Worm (Caenorhabditis elegans) whole organism, L4 larva: ENCODE results near the gene F09C12.2.

Experiments used
- D1046.2 ChIP-seq: fragments of 200-800 bp; sonication (Bioruptor generic); IDR thresholded peaks from 2 replicates; pipeline ENCODE4 v1.3.6; 2022; ENCODE audit warnings: missing genetic modification characterization, missing compliant biosample characterization
- F44E2.7 ChIP-seq: fragments of 200-800 bp; sonication (Bioruptor generic); IDR thresholded peaks from 2 replicates; pipeline ENCODE4 v2.1.2; 2022; ENCODE audit warnings: missing genetic modification characterization, missing compliant biosample characterization
- F49E8.2 ChIP-seq: sonication (generic microtip); optimal IDR thresholded peaks from 2 replicates; lab custom pipeline; 2016; ENCODE audit warnings: missing compliant biosample characterization, mild to moderate bottlenecking, missing genetic modification characterization, borderline replicate concordance
- R02D3.7 ChIP-seq: fragments of 150-350 bp; sonication (generic microtip); optimal IDR thresholded peaks from 3 replicates; lab custom pipeline; 2014; ENCODE audit warnings: missing biosample characterization, missing genetic modification characterization
- Y48G9A.11 ChIP-seq: fragments of 200-800 bp; sonication (Bioruptor generic); IDR thresholded peaks from 2 replicates; pipeline ENCODE4 v1.3.6; 2022; ENCODE audit warnings: missing genetic modification reagents, missing genetic modification characterization, missing compliant biosample characterization
- Y75B8A.6 ChIP-seq: fragments of 200-800 bp; sonication (Bioruptor generic); IDR thresholded peaks from 2 replicates; pipeline ENCODE4 v1.3.6; 2022; ENCODE audit warnings: missing genetic modification reagents, missing genetic modification characterization, missing compliant biosample characterization
- ZK337.2 ChIP-seq: fragments of 200-800 bp; sonication (Bioruptor generic); IDR thresholded peaks from 2 replicates; pipeline ENCODE4 v1.3.6; 2022; ENCODE audit warnings: missing genetic modification reagents, missing genetic modification characterization, missing compliant biosample characterization
- aly-2 ChIP-seq: sonication (generic microtip); optimal IDR thresholded peaks from 2 replicates; lab custom pipeline; 2018; ENCODE audit warnings: missing biosample characterization, missing genetic modification characterization
- attf-4 ChIP-seq: sonication (generic microtip); optimal IDR thresholded peaks from 3 replicates; lab custom pipeline; 2017; ENCODE audit warnings: missing biosample characterization, missing genetic modification characterization
- ceh-62 ChIP-seq: sonication (generic microtip); optimal IDR thresholded peaks from 2 replicates; lab custom pipeline; 2017; ENCODE audit warnings: missing biosample characterization, missing genetic modification characterization
- ces-1 ChIP-seq: fragments of 150-350 bp; sonication (generic microtip); optimal IDR thresholded peaks from 4 replicates; lab custom pipeline; 2014; ENCODE audit warnings: missing biosample characterization, missing genetic modification reagents, missing genetic modification characterization
- cey-2 ChIP-seq: sonication (generic microtip); optimal IDR thresholded peaks from 3 replicates; lab custom pipeline; 2017; ENCODE audit warnings: missing genetic modification characterization, mild to moderate bottlenecking, missing compliant biosample characterization, antibody characterized with exemption, borderline replicate concordance; ENCODE audit not compliant: insufficient read depth
- daf-12 ChIP-seq: fragments of 150-350 bp; optimal IDR thresholded peaks from 2 replicates; lab custom pipeline; 2014; ENCODE audit warnings: missing biosample characterization, missing genetic modification reagents, missing genetic modification characterization
- daf-8 ChIP-seq: fragments of 200-800 bp; sonication (Bioruptor generic); IDR thresholded peaks from 2 replicates; pipeline ENCODE4 v1.3.6; 2022; ENCODE audit warnings: missing genetic modification characterization, missing compliant biosample characterization
- dmd-8 ChIP-seq: fragments of 200-800 bp; sonication (Bioruptor generic); IDR thresholded peaks from 2 replicates; pipeline ENCODE4 v1.3.6; 2022; ENCODE audit warnings: missing genetic modification characterization, missing compliant biosample characterization
- dpl-1 ChIP-seq: fragments of 150-350 bp; optimal IDR thresholded peaks from 2 replicates; lab custom pipeline; 2014; ENCODE audit warnings: missing biosample characterization, missing genetic modification reagents, missing genetic modification characterization
- dve-1 ChIP-seq: sonication (generic microtip); optimal IDR thresholded peaks from 2 replicates; lab custom pipeline; 2017; ENCODE audit warnings: antibody characterized with exemption, mild to moderate bottlenecking, missing genetic modification characterization, missing compliant biosample characterization; ENCODE audit not compliant: insufficient read depth
- egl-27 ChIP-seq: sonication (generic microtip); optimal IDR thresholded peaks from 3 replicates; lab custom pipeline; 2017; ENCODE audit warnings: missing biosample characterization, missing genetic modification reagents, missing genetic modification characterization
- hmg-1.1 ChIP-seq: fragments of 200-800 bp; sonication (Bioruptor generic); IDR thresholded peaks from 2 replicates; pipeline ENCODE4 v1.3.6; 2022; ENCODE audit warnings: missing genetic modification reagents, missing genetic modification characterization, missing compliant biosample characterization
- jun-1 ChIP-seq: fragments of 150-350 bp; optimal IDR thresholded peaks from 2 replicates; lab custom pipeline; 2014; ENCODE audit warnings: missing biosample characterization, missing genetic modification reagents, missing genetic modification characterization
- lin-39 ChIP-seq: fragments of 150-350 bp; optimal IDR thresholded peaks from 2 replicates; lab custom pipeline; 2014; ENCODE audit warnings: missing biosample characterization, missing genetic modification reagents, missing genetic modification characterization
- mdl-1 ChIP-seq, 2 experiments: fragments of 150-350 bp in 1 of 2; sonication (generic microtip) in 1 of 2; optimal IDR thresholded peaks; 2 replicates each; lab custom pipeline; 2014 to 2017; ENCODE audit warnings: missing biosample characterization in 2 of 2, missing genetic modification characterization in 2 of 2
- mdt-29 ChIP-seq: fragments of 200-800 bp; sonication (Bioruptor generic); IDR thresholded peaks from 2 replicates; pipeline ENCODE4 v1.3.6; 2022; ENCODE audit warnings: missing genetic modification reagents, missing genetic modification characterization, missing compliant biosample characterization
- nhr-102 ChIP-seq: sonication (generic microtip); optimal IDR thresholded peaks from 2 replicates; lab custom pipeline; 2016; ENCODE audit warnings: mild to moderate bottlenecking, missing genetic modification characterization, moderate library complexity, missing compliant biosample characterization
- nhr-111 ChIP-seq: fragments of 200-800 bp; sonication (Bioruptor generic); optimal IDR thresholded peaks from 2 replicates; lab custom pipeline; 2018; ENCODE audit warnings: mild to moderate bottlenecking, missing genetic modification characterization, missing compliant biosample characterization
- nhr-237 ChIP-seq: sonication (generic microtip); optimal IDR thresholded peaks from 2 replicates; lab custom pipeline; 2017; ENCODE audit warnings: missing biosample characterization, missing genetic modification characterization
- nhr-25 ChIP-seq: sonication (generic microtip); optimal IDR thresholded peaks from 2 replicates; lab custom pipeline; 2017; ENCODE audit warnings: missing genetic modification characterization, mild to moderate bottlenecking, missing compliant biosample characterization, antibody characterized with exemption, moderate library complexity, borderline replicate concordance; ENCODE audit not compliant: insufficient read depth
- nhr-41 ChIP-seq: fragments of 200-800 bp; sonication (Bioruptor generic); IDR thresholded peaks from 2 replicates; pipeline ENCODE4 v1.3.6; 2022; ENCODE audit warnings: missing genetic modification reagents, missing genetic modification characterization, missing compliant biosample characterization
- nhr-6 ChIP-seq: fragments of 150-350 bp; optimal IDR thresholded peaks from 2 replicates; lab custom pipeline; 2014; ENCODE audit warnings: missing biosample characterization, missing genetic modification characterization
- nhr-76 ChIP-seq: fragments of 150-350 bp; optimal IDR thresholded peaks from 2 replicates; lab custom pipeline; 2014; ENCODE audit warnings: missing biosample characterization, missing genetic modification characterization
- nhr-77 ChIP-seq: fragments of 150-350 bp; optimal IDR thresholded peaks from 2 replicates; lab custom pipeline; 2014; ENCODE audit warnings: missing biosample characterization, missing genetic modification characterization
- rbr-2 ChIP-seq: sonication (generic microtip); optimal IDR thresholded peaks from 2 replicates; lab custom pipeline; 2016; ENCODE audit warnings: missing genotype, missing genetic modification characterization, missing compliant biosample characterization
- saeg-2 ChIP-seq: fragments of 200-800 bp; sonication (Bioruptor generic); IDR thresholded peaks from 2 replicates; pipeline ENCODE4 v1.3.6; 2022; ENCODE audit warnings: missing genetic modification reagents, missing genetic modification characterization, missing compliant biosample characterization
- sdz-12 ChIP-seq: fragments of 200-800 bp; sonication (Bioruptor generic); optimal IDR thresholded peaks from 2 replicates; lab custom pipeline; 2018; ENCODE audit warnings: mild to moderate bottlenecking, missing genetic modification characterization, missing compliant biosample characterization
- set-16 ChIP-seq: fragments of 200-800 bp; sonication (Bioruptor generic); IDR thresholded peaks from 2 replicates; pipeline ENCODE4 v1.3.6; 2022; ENCODE audit warnings: missing genetic modification reagents, missing genetic modification characterization, missing compliant biosample characterization
- snpc-1.2 ChIP-seq: fragments of 200-800 bp; sonication (Bioruptor generic); IDR thresholded peaks from 2 replicates; pipeline ENCODE4 v1.3.6; 2022; ENCODE audit warnings: missing genetic modification reagents, missing genetic modification characterization, missing compliant biosample characterization
- snpc-4 ChIP-seq: fragments of 150-350 bp; optimal IDR thresholded peaks from 2 replicates; lab custom pipeline; 2014; ENCODE audit warnings: missing biosample characterization, missing genetic modification characterization
- spr-1 ChIP-seq: sonication (generic microtip); optimal IDR thresholded peaks from 2 replicates; lab custom pipeline; 2016; ENCODE audit warnings: mild to moderate bottlenecking, missing genetic modification characterization, missing compliant biosample characterization
- spr-3 ChIP-seq: fragments of 200-800 bp; sonication (Bioruptor generic); optimal IDR thresholded peaks from 2 replicates; lab custom pipeline; 2018; ENCODE audit warnings: mild to moderate bottlenecking, missing genetic modification characterization, missing compliant biosample characterization
- tag-97 ChIP-seq: fragments of 200-800 bp; sonication (Bioruptor generic); IDR thresholded peaks from 2 replicates; pipeline ENCODE4 v1.3.6; 2022; ENCODE audit warnings: missing genetic modification characterization, missing compliant biosample characterization
- unc-130 ChIP-seq: sonication (generic microtip); optimal IDR thresholded peaks from 2 replicates; lab custom pipeline; 2016; ENCODE audit warnings: missing genetic modification reagents, missing genetic modification characterization, missing compliant biosample characterization
- unc-62 ChIP-seq, 3 experiments: fragments of 150-350 bp in 1 of 3; sonication (generic microtip); optimal IDR thresholded peaks in 2 of 3; peaks in 1 of 3; 1 replicate in 1 of 3; 2 replicates in 2 of 3; lab custom pipeline; 2014 to 2017; ENCODE audit warnings: missing biosample characterization in 3 of 3, missing genetic modification characterization in 3 of 3, missing genetic modification reagents in 3 of 3, missing genotype in 1 of 3
- vab-7 ChIP-seq: fragments of 200-800 bp; sonication (Bioruptor generic); IDR thresholded peaks from 2 replicates; pipeline ENCODE4 v1.3.6; 2022; ENCODE audit warnings: missing genetic modification reagents, missing genetic modification characterization, missing compliant biosample characterization
- zfp-2 ChIP-seq: sonication (generic microtip); optimal IDR thresholded peaks from 2 replicates; lab custom pipeline; 2016; ENCODE audit warnings: mild to moderate bottlenecking, missing genetic modification characterization, missing compliant biosample characterization
- zip-2 ChIP-seq: fragments of 150-350 bp; optimal IDR thresholded peaks from 2 replicates; lab custom pipeline; 2014; ENCODE audit warnings: missing biosample characterization, missing genetic modification characterization
- ztf-7 ChIP-seq: fragments of 150-350 bp; optimal IDR thresholded peaks from 2 replicates; lab custom pipeline; 2014; ENCODE audit warnings: missing biosample characterization, missing genetic modification characterization

Gene F09C12.2

ce11 chrII:5086143-5086542, 23.7 kb upstream of the F09C12.2 start (continued):
- no peak for TF ChIP-seq attf-4
- no peak for TF ChIP-seq nhr-25 (tag; lab: Kevin White, UChicago)
- no peak for TF ChIP-seq D1046.2 (GFP tag; lab: Robert Waterston, UW)
- no peak for TF ChIP-seq lin-39 (tag; lab: Kevin White, UChicago)
- TF ChIP-seq zfp-2, result no peak
- TF ChIP-seq F44E2.7 (GFP tag; lab: Robert Waterston, UW), result no peak
- no peak for TF ChIP-seq rbr-2 (tag; lab: Kevin White, UChicago)
- TF ChIP-seq dpl-1, result no peak
- TF ChIP-seq cey-2, result no peak
- no peak for TF ChIP-seq nhr-6
- TF ChIP-seq dmd-8 (GFP tag; lab: Robert Waterston, UW), result no peak
- TF ChIP-seq Y75B8A.6, result no peak
- no peak for TF ChIP-seq egl-27 (tag; lab: Kevin White, UChicago)
- no peak for TF ChIP-seq nhr-102 (tag; lab: Kevin White, UChicago)
- TF ChIP-seq tag-97, result no peak
- TF ChIP-seq daf-8 (GFP tag; lab: Robert Waterston, UW), result no peak
- no peak for TF ChIP-seq ceh-62 (tag; lab: Kevin White, UChicago)
- TF ChIP-seq R02D3.7 (tag; lab: Kevin White, UChicago), result no peak
- no peak for TF ChIP-seq mdl-1 (tag; optimal IDR thresholded peaks at IDR 0.05; lab: Kevin White, UChicago)
- no peak for TF ChIP-seq ZK337.2 (GFP tag; lab: Robert Waterston, UW)
- no peak for TF ChIP-seq ztf-7 (tag; lab: Kevin White, UChicago)

ce11 chrII:5091640-5092243, 18.1 kb upstream of the F09C12.2 start, which contains the start of gene pld-1:
Gene pld-1 (minus strand): TSS chrII:5091690.
- 0 out of 2 replicates have a peak, but pooled peaks have one; percentile 39 for TF ChIP-seq Y48G9A.11 (GFP tag; lab: Robert Waterston, UW)
- TF ChIP-seq F49E8.2, result peak; percentile 53
- no peak for TF ChIP-seq snpc-4
- peak; percentile 26 for TF ChIP-seq unc-130

ce11 chrII:5092362-5093281, 17.2 kb upstream of the F09C12.2 start, which contains the start of gene C04G6.2:
Gene C04G6.2 (plus strand): TSS chrII:5093231.
- TF ChIP-seq aly-2 (tag; lab: Kevin White, UChicago) (no peak), ces-1 (GFP tag; lab: Kevin White, UChicago) (no peak), zip-2 (no peak), saeg-2 (GFP tag; lab: Robert Waterston, UW) (no peak), dve-1 (peak; percentile 59), jun-1 (no peak), vab-7 (GFP tag; lab: Robert Waterston, UW) (no peak), unc-130 (no peak), spr-3 (GFP tag; lab: Kevin White, UChicago) (no peak), egl-27 (tag; lab: Kevin White, UChicago) (no peak), spr-1 (tag; lab: Kevin White, UChicago) (no peak), nhr-237 (tag; lab: Kevin White, UChicago) (no peak), mdl-1 (tag; optimal IDR thresholded peaks at IDR 0.05; lab: Kevin White, UChicago) (peak; percentile 18 to 67), nhr-76 (tag; lab: Kevin White, UChicago) (no peak), nhr-111 (GFP tag; lab: Kevin White, UChicago) (no peak), nhr-77 (tag; lab: Kevin White, UChicago) (no peak), attf-4 (no peak), snpc-1.2 (GFP tag; lab: Robert Waterston, UW) (no peak), unc-62 (GFP tag; optimal IDR thresholded peaks at IDR 0.05 in 1 of 2; lab: Kevin White, UChicago) (peak in 1 of 2 experiments; percentile 45), unc-62 (tag; optimal IDR thresholded peaks at IDR 0.05; lab: Kevin White, UChicago) (no peak), set-16 (GFP tag; lab: Robert Waterston, UW) (no peak), snpc-4 (no peak), hmg-1.1 (GFP tag; lab: Robert Waterston, UW) (0 out of 2 replicates have a peak, but pooled peaks have one; percentile 38), nhr-41 (GFP tag; lab: Robert Waterston, UW) (no peak), sdz-12 (no peak), daf-12 (tag; lab: Kevin White, UChicago) (no peak), mdt-29 (GFP tag; lab: Robert Waterston, UW) (no peak), dpl-1 (peak; percentile 7)
